Fruit fly (Drosophila melanogaster): ENCODE results near the gene CG3349.

DNA sequence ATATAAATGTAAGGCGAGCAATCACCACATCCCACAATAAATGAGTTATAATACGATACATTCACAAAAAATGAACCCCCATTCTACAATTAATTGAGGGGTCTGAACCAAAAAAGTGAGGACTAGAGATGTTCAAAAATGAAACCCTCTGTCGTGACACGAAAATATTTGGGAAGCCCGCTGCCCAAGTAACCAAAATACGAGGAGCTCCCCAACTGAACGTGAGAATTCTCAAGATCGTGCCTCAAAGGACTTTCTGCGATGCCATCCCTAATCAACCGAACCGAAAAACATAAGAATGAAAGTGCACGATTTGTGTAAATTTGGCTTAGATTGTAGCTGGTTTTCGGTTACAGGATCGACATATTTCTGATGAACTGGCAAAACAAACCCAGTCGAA, 4.9 kb upstream of the CG3349 start, which contains the start of gene Ocho:
- TF ChIP-seq CG7101 (tag; optimal IDR thresholded peaks at IDR 0.05) (no peak), CG12768 (GFP tag; optimal IDR thresholded peaks at IDR 0.05) (no peak), kay (GFP tag; ENCODE audit: borderline replicate concordance) (no peak), cnc (optimal IDR thresholded peaks at IDR 0.05) (no peak), CG5204 (GFP tag; optimal IDR thresholded peaks at IDR 0.05) (no peak), toe (GFP tag; optimal IDR thresholded peaks at IDR 0.05) (no peak), Crg-1 (GFP tag; optimal IDR thresholded peaks at IDR 0.05) (no peak)

Data from whole organism, adult.